Worm (Caenorhabditis elegans): Measurements from ENCODE around the gene ins-34.

DNA sequence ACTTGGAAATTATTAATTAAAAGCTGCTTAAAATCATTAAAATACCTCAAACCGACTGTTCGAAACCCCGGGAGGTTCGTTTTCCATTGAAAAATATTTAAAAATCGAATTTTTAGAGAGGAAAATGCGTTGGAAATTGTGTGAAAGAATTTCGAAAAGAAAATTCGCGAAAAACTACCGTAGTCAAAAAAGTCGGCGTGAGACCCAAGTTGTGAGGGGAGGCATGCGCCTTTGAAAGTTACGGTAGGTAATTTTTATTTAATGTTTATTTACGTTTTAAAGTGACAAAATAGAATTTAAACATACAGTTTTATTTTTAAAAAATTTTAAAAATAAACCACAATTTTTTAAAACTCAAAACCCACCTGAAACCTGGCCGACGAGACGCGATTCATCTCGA, 9.2 kb downstream of the ins-34 start:
- TF ChIP-seq daf-12 (tag; optimal IDR thresholded peaks at IDR 0.05) (no peak), nhr-12 (tag; optimal IDR thresholded peaks at IDR 0.05) (no peak), nhr-77 (tag; optimal IDR thresholded peaks at IDR 0.05) (no peak), elt-3 (tag; optimal IDR thresholded peaks at IDR 0.05) (no peak), fos-1 (tag; optimal IDR thresholded peaks at IDR 0.05) (no peak), nhr-237 (tag; optimal IDR thresholded peaks at IDR 0.05) (no peak), egl-27 (tag; optimal IDR thresholded peaks at IDR 0.05) (no peak), ceh-82 (tag; optimal IDR thresholded peaks at IDR 0.05) (no peak), ama-1 (optimal IDR thresholded peaks at IDR 0.05) (no peak), snpc-4 (tag; optimal IDR thresholded peaks at IDR 0.05) (peak; percentile 51), pha-4 (tag; optimal IDR thresholded peaks at IDR 0.05) (no peak), nfya-1 (tag; optimal IDR thresholded peaks at IDR 0.05; ENCODE audit: insufficient read depth) (no peak)

All from whole organism, L3 larva.